Fruit fly (Drosophila melanogaster) whole organism, larva: ENCODE results near the gene Nmnat.

ENCODE experiments used
- noc ChIP-seq: fragments of 200-800 bp; sonication (Bioruptor generic); optimal IDR thresholded peaks from 3 replicates; lab custom pipeline; 2019; ENCODE audit warnings: missing biosample characterization, mild to moderate bottlenecking, missing genetic modification characterization, moderate library complexity

The Nmnat gene

DNA sequence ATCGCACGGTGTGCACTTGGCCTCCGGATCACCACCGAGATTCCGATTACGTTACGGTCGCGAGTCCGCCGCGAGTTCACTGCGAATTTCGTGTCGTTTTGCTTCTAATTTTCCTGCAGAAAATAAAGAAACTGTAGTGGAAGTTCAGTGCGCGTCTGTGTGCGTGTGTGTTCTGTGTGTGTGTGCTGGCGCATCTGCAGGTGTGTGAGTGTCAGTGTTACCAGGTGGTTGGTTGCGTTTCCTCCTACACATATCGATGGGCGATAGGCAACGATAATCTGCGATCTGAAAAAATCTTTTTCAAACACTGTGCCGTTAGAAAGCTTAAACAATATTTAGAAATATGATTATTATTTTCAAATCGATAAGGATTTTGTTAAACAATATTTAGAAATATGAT lies 7.0 kb upstream of the Nmnat start, which contains the start of gene Osbp:
Gene Osbp, minus strand, starts transcription at position 174 of the 400 bp plus-strand sequence.
- TF ChIP-seq noc (tag; lab: Kevin White, UChicago), result peak; percentile 2

DNA sequence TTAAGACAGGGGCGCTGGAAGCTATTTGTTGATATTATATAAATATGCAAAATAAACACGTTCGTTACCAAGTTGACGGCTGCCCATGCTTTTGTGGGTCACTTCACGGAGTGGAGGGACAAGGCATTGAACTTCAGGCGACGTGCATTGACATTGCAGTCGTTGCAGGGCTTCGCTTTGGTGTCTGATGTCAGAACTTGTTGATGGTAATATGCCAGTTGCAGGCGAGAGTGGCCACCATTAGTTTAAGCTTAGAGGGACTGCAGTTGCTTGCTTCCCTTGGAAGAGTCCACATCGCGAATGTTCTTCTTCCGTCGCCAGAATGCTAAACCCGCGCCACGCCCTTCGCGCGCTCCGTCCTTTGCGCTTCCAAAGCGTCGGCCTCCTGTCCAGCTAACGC lies 2.3 kb downstream of the Nmnat start, which contains the start of gene mah:
Gene mah, plus strand, starts transcription at position 301 of the 400 bp plus-strand sequence.
- TF ChIP-seq noc (tag; lab: Kevin White, UChicago), result no peak

dm6 chr3R:24953152-24953551 lies 8.1 kb downstream of the Nmnat start:
- no peak for TF ChIP-seq noc (tag; lab: Kevin White, UChicago)

dm6 chr3R:24962470-24962869 lies 17.4 kb downstream of the Nmnat start:
- TF ChIP-seq noc (tag; lab: Kevin White, UChicago), result peak; percentile 87

DNA sequence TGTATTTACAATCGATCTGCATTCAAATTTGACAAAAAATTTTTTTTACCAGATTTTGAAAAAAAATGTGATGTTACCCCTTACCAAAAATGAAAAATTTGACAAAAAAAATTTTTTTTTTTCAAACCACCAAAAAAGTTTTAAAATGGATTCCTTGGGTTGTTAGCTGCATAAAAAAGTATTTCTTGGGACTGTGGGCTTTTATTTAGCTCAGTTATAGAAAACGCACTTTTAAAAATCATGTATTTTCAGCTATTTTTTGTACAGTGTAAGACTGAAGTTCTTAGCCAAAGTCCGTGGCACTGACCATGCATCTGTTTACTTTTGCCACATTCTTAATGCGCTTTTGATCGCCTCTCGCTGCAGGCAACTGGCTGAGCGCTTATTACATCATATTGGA lies 20.4 kb downstream of the Nmnat start:
- TF ChIP-seq noc (tag; lab: Kevin White, UChicago), result no peak

DNA sequence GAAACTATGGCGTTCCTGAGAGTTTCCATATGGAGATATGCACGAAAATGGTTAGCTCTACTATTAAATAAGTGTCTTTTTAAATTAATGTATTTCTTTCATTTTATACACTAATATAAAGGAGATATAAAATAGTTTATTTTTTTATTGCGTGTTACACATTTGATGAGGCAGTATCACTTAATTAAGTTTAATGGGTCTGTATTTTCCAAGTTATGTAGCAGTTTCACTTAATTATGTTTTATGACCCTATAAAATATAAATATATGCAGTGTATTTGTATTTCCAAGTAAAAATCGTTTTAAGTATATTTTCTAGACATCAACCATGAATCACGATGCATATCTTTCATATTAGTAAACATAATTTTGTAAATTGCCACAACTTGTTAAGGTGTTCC lies 21.5 kb downstream of the Nmnat start:
- TF ChIP-seq noc (tag; lab: Kevin White, UChicago), result no peak

DNA sequence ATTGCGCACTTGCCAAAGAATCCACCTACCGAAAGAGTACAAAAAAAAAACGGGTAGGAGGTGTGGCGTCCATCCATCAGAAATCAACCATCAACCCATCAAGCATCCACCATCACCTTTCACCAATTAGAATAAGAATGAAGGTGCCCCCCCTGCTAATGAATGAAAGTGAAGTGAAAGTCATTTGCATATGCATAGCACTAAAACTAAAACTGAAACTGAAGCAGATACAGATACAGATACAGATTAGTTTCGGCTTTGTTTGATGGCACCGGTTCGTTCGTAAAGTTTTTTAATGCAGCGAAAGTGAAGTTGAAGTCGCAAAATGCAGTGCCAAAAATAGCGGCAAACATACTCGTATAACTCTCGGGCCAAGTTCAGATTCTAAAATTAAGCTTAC lies 23.0 kb downstream of the Nmnat start:
- no peak for TF ChIP-seq noc (tag; lab: Kevin White, UChicago)

- no peak for TF ChIP-seq noc (tag; lab: Kevin White, UChicago)
Measured at dm6 chr3R:24968888-24969287, 23.9 kb downstream of the Nmnat start.

- no peak for TF ChIP-seq noc (tag; lab: Kevin White, UChicago)
Measured at dm6 chr3R:24970323-24971067, 25.5 kb downstream of the Nmnat start.

DNA sequence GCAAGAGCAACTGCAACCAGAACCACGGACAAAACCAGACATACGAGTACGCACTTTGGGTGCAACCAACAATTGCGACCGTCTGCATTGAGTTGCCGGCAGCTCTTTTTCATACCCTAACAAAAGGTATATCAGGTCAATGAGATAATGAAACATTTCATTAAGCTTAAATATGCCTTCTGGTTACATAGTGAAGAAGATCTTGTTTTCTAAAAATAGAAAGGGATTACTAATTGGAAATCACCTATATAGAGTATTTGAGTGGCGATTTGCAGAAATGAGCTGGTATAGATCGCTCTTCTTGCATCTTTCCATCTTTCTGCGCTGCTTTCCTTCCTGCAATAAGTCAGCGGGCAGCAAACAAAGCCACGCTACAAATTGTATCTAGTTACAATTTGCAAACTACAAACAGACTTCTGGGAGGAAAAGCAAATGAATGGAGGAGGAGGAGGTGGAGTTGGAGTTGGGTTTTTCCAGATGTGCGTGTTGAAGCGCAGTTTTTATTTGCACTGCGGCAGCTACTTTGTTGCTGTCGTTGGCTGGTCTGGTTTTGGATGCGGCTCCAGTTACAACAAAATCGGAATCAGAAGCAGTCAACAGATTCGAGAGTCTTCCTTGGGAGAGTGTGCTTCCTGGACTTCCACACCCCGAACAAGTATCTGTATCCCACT lies 29.9 kb downstream of the Nmnat start:
- no peak for TF ChIP-seq noc (tag; lab: Kevin White, UChicago)

- no peak for TF ChIP-seq noc (tag; lab: Kevin White, UChicago)
Measured at dm6 chr3R:24976144-24976543, 31.1 kb downstream of the Nmnat start.

DNA sequence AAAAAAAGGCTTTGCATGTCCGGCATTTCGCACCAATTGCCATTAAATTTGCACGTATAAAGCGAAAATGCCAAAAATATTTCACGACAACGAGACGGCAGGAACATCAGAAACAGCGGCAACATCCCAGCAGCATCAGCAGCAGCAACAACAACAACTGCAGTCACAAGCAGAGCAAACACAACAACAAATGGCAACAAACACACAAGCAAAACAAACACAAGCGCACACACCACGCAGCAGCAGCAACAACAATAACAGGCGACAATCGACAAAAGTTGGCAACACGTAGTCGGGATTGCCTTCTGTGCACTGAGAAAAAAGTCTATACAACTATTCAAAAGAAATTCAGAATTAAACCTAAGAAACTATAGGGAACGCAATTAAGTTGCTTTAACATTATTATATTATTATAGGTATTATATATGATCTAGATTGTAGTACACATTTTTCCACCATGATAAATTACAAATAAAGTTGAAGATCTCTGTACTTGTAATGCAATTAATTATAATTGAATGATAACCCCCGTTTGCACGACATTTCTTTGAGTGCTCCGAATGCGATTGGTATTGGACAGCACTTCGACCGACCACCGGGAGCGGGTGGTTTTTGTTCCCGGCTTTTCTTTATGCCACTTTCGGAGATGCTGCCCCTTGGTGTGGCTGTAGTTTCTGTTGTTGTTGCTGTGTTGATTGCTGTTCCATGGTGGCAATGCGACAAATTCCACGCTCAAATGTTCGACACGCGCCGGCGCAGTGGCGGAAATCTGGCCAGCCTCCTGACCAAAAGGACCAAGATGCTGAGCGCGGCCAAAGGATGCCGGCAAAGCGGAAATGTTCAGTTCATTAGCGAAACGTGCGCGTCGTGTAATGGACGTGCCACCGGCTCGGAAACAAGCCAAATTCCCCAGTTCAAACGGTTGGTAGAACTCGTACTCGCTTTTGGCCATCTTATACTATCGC lies 38.8 kb downstream of the Nmnat start, which contains the start of gene tnc:
Gene tnc, plus strand, starts transcription at position 848 of the 965 bp plus-strand sequence.
- TF ChIP-seq noc (tag; lab: Kevin White, UChicago), result no peak

DNA sequence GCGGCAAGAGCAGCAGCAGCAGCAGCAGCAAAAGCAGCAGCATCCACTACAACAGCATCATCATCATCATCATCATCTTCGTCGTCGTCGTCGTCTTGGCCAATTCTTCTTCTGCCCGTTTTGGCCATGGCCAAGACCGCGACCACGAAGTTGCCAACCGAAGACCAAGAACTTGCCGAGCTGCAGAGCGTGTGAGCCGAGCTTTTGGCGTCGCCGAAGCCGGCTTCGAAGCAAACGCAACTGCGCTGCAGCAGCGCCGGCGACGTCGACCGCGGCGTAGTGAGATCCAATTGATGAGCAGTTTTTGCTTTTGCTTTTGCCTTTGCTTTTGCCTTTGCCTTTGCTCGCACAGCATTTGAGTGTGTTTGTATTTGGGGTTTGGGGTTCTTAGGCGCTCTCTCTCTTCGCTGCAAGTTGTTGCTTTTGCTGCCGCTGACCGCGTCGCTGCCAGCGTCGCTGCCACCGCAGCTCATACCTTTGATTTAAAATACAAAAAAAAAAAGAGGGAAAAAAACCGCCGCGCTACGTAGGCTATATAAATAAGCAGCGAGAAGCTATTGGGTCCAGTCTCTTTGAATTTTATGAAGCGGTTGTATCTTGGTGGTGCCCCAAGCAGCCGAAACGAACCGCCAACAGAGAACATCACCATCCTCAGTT lies 40.1 kb downstream of the Nmnat start:
- no peak for TF ChIP-seq noc (tag; lab: Kevin White, UChicago)

DNA sequence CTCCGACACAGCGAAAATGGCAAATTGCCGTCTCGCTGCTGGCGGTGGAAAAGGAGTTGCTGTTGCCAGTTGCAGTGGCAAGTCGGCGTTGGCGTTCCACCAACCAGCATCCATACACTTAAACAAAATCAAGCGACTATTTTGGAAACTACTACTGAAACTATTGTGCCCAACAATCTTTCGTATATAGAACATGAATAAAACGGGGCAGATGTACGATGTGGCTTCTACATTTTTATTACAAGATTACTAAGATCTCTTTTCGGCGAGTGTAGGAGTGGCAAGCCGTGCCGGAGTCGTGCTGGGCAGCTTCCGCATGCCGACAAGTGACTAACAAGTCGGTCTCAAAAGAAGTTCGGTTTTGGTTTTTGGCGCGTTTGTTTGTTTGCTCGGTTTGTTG lies 51.5 kb downstream of the Nmnat start:
- TF ChIP-seq noc (tag; lab: Kevin White, UChicago), result no peak
